Worm (Caenorhabditis elegans): ENCODE results near the gene prdx-3.

DNA sequence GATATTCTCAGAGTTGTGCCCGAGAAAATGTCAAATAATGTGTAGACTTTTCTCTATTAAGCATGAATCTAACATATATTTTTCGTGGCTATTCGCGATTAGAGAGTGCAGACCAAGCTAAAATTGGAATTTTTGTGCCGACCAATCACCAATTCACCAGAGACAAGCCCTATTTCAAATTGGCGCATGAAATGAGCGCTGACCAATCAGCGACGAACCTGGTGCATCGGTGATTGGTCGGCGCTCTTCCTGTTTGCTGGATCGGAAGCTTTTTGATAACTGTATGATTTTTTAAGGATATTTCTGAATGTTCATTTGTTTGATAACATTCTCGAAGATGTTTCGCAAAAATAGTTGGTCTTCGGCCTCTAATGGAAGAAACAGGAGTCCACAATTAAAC, 46.1 kb downstream of the prdx-3 start:
- TF ChIP-seq syd-9 (tag; optimal IDR thresholded peaks at IDR 0.05) (no peak), pag-3 (tag; optimal IDR thresholded peaks at IDR 0.05; ENCODE audit: borderline replicate concordance) (no peak), hlh-13 (GFP tag; optimal IDR thresholded peaks at IDR 0.05) (no peak), nhr-11 (tag; optimal IDR thresholded peaks at IDR 0.05) (no peak), hlh-6 (tag; optimal IDR thresholded peaks at IDR 0.05) (no peak), ceh-9 (tag; optimal IDR thresholded peaks at IDR 0.05) (no peak)
